Worm (Caenorhabditis elegans) whole organism, early embryonic: ENCODE measurements around the gene pah-1.

Source experiments
- B0310.2 ChIP-seq: sonication (generic microtip); optimal IDR thresholded peaks from 2 replicates; lab custom pipeline; 2016; ENCODE audit warnings: mild to moderate bottlenecking, missing genetic modification characterization, missing compliant biosample characterization
- F13C5.2 ChIP-seq: sonication (generic microtip); optimal IDR thresholded peaks from 2 replicates; lab custom pipeline; 2017; ENCODE audit warnings: mild to moderate bottlenecking, missing genetic modification characterization, inconsistent platforms, missing compliant biosample characterization
- aly-1 ChIP-seq: sonication (generic microtip); optimal IDR thresholded peaks from 2 replicates; lab custom pipeline; 2016; ENCODE audit warnings: missing genetic modification characterization, missing compliant biosample characterization
- ama-1 ChIP-seq: fragments of 150-350 bp; optimal IDR thresholded peaks from 2 replicates; lab custom pipeline; 2014
- ceh-13 ChIP-seq: fragments of 200-800 bp; sonication (Bioruptor generic); optimal IDR thresholded peaks from 2 replicates; lab custom pipeline; 2018; ENCODE audit warnings: mild to moderate bottlenecking, missing genetic modification characterization, missing compliant biosample characterization
- ceh-36 ChIP-seq: sonication (generic microtip); optimal IDR thresholded peaks from 2 replicates; lab custom pipeline; 2016; ENCODE audit warnings: missing genetic modification characterization, inconsistent platforms, missing compliant biosample characterization
- ets-7 ChIP-seq: sonication (generic microtip); optimal IDR thresholded peaks from 2 replicates; lab custom pipeline; 2016; ENCODE audit warnings: missing genotype, missing genetic modification characterization, missing compliant biosample characterization
- flt-1 ChIP-seq: fragments of 200-800 bp; sonication (Bioruptor generic); IDR thresholded peaks from 2 replicates; pipeline ENCODE4 v1.3.6; 2022; ENCODE audit warnings: missing genetic modification characterization, missing compliant biosample characterization
- hmbx-1 ChIP-seq: sonication (generic microtip); optimal IDR thresholded peaks from 2 replicates; lab custom pipeline; 2016; ENCODE audit warnings: mild to moderate bottlenecking, missing genetic modification characterization, missing compliant biosample characterization
- hmg-4 ChIP-seq: fragments of 200-800 bp; sonication (Bioruptor generic); optimal IDR thresholded peaks from 2 replicates; lab custom pipeline; 2018; ENCODE audit warnings: mild to moderate bottlenecking, missing genetic modification characterization, missing compliant biosample characterization
- hnd-1 ChIP-seq: sonication (generic microtip); optimal IDR thresholded peaks from 2 replicates; lab custom pipeline; 2016; ENCODE audit warnings: missing genetic modification characterization, missing compliant biosample characterization
- pes-1 ChIP-seq: fragments of 200-800 bp; sonication (Bioruptor generic); IDR thresholded peaks from 2 replicates; pipeline ENCODE4 v1.3.6; 2022; ENCODE audit warnings: missing genetic modification reagents, missing genetic modification characterization, missing compliant biosample characterization
- scrt-1 ChIP-seq: fragments of 200-800 bp; sonication (Bioruptor generic); IDR thresholded peaks from 2 replicates; pipeline ENCODE4 v1.3.6; 2022; ENCODE audit warnings: missing genetic modification characterization, missing compliant biosample characterization
- sea-1 ChIP-seq: fragments of 200-800 bp; sonication (Bioruptor generic); conservative IDR thresholded peaks from 2 replicates; pipeline ENCODE4 v1.3.6; 2022; ENCODE audit warnings: missing genetic modification characterization, missing compliant biosample characterization
- tbx-11 ChIP-seq: fragments of 200-800 bp; sonication (Bioruptor generic); IDR thresholded peaks from 2 replicates; pipeline ENCODE4 v1.3.6; 2022; ENCODE audit warnings: missing genetic modification characterization, missing compliant biosample characterization
- tbx-37 ChIP-seq: fragments of 200-800 bp; sonication (Bioruptor generic); conservative IDR thresholded peaks from 2 replicates; pipeline ENCODE4 v1.3.6; 2022; ENCODE audit warnings: missing genetic modification reagents, missing genetic modification characterization, missing compliant biosample characterization
- tra-4 ChIP-seq: sonication (generic microtip); optimal IDR thresholded peaks from 2 replicates; lab custom pipeline; 2017; ENCODE audit warnings: missing genetic modification characterization, missing compliant biosample characterization

pah-1 gene

ce11 chrII:8731736-8732229 lies 35.0 kb downstream of the pah-1 start:
- TF ChIP-seq F13C5.2 (no peak), B0310.2 (tag; lab: Kevin White, UChicago) (no peak), ceh-36 (tag; lab: Kevin White, UChicago) (no peak), hmg-4 (no peak), pes-1 (GFP tag; lab: Robert Waterston, UW) (no peak), flt-1 (GFP tag; lab: Robert Waterston, UW) (no peak), tra-4 (tag; lab: Kevin White, UChicago) (no peak), hmbx-1 (tag; lab: Kevin White, UChicago) (no peak), hnd-1 (no peak), ceh-13 (GFP tag; lab: Kevin White, UChicago) (no peak), sea-1 (GFP tag; lab: Robert Waterston, UW) (no peak), aly-1 (no peak), ama-1 (lab: Kevin White, UChicago) (no peak), scrt-1 (no peak), tbx-37 (no peak)

- no peak for TF ChIP-seq tbx-37
- TF ChIP-seq sea-1 (GFP tag; lab: Robert Waterston, UW) = no peak
Measured at ce11 chrII:8730960-8731693, 35.7 kb downstream of the pah-1 start.

ce11 chrII:8730281-8730680 lies 36.5 kb downstream of the pah-1 start:
- TF ChIP-seq scrt-1 (no peak), aly-1 (no peak), ets-7 (tag; lab: Kevin White, UChicago) (no peak)

ce11 chrII:8726700-8727099 lies 40.1 kb downstream of the pah-1 start, which contains the start of gene T01B7.9:
Gene T01B7.9 (minus strand): TSS chrII:8726800.
- TF ChIP-seq ceh-36 (tag; lab: Kevin White, UChicago) (no peak), hmbx-1 (tag; lab: Kevin White, UChicago) (no peak), tra-4 (tag; lab: Kevin White, UChicago) (no peak), sea-1 (GFP tag; lab: Robert Waterston, UW) (no peak), ets-7 (tag; lab: Kevin White, UChicago) (no peak), B0310.2 (tag; lab: Kevin White, UChicago) (no peak), scrt-1 (no peak), hnd-1 (no peak), ama-1 (lab: Kevin White, UChicago) (no peak), aly-1 (no peak), pes-1 (GFP tag; lab: Robert Waterston, UW) (no peak), flt-1 (GFP tag; lab: Robert Waterston, UW) (no peak)

- TF ChIP-seq scrt-1 (no peak), tra-4 (tag; lab: Kevin White, UChicago) (no peak), hmbx-1 (tag; lab: Kevin White, UChicago) (no peak), ceh-36 (tag; lab: Kevin White, UChicago) (no peak), tbx-37 (no peak), F13C5.2 (no peak), ama-1 (lab: Kevin White, UChicago) (no peak), ets-7 (tag; lab: Kevin White, UChicago) (no peak), sea-1 (GFP tag; lab: Robert Waterston, UW) (no peak), flt-1 (GFP tag; lab: Robert Waterston, UW) (no peak), aly-1 (no peak), ceh-13 (GFP tag; lab: Kevin White, UChicago) (no peak), tbx-11 (GFP tag; lab: Robert Waterston, UW) (no peak)
Measured at ce11 chrII:8721955-8722524, 44.8 kb downstream of the pah-1 start, which contains the start of gene trcs-2. Gene trcs-2 (plus strand): TSS chrII:8722474.

- TF ChIP-seq B0310.2 (tag; lab: Kevin White, UChicago) = no peak
- TF ChIP-seq aly-1 = no peak
- no peak for TF ChIP-seq flt-1 (GFP tag; lab: Robert Waterston, UW)
- TF ChIP-seq ceh-13 (GFP tag; lab: Kevin White, UChicago) = no peak
- TF ChIP-seq tra-4 (tag; lab: Kevin White, UChicago) = no peak
- TF ChIP-seq F13C5.2 = no peak
- TF ChIP-seq ets-7 (tag; lab: Kevin White, UChicago) = no peak
- no peak for TF ChIP-seq pes-1 (GFP tag; lab: Robert Waterston, UW)
- no peak for TF ChIP-seq sea-1 (GFP tag; lab: Robert Waterston, UW)
- no peak for TF ChIP-seq hmg-4
- TF ChIP-seq ama-1 (lab: Kevin White, UChicago) = no peak
- TF ChIP-seq tbx-37 = no peak
Measured at ce11 chrII:8717579-8717978, 49.2 kb downstream of the pah-1 start.

- no peak for TF ChIP-seq tra-4 (tag; lab: Kevin White, UChicago)
- peak; percentile 20 for TF ChIP-seq hmbx-1 (tag; lab: Kevin White, UChicago)
- TF ChIP-seq F13C5.2 = peak; percentile 46
- TF ChIP-seq pes-1 (GFP tag; lab: Robert Waterston, UW) = no peak
- 0 out of 2 replicates have a peak, but pooled peaks have one; percentile 29 for TF ChIP-seq sea-1 (GFP tag; lab: Robert Waterston, UW)
- TF ChIP-seq hnd-1 = peak; percentile 7
Measured at ce11 chrII:8716231-8716878, 50.4 kb downstream of the pah-1 start, which contains the start of the genes cyn-11 and T01B7.5. Gene cyn-11 (minus strand): TSS chrII:8716281. Gene T01B7.5 (plus strand): TSS chrII:8716828.
